Worm (Caenorhabditis elegans) whole organism, L1 larva: ENCODE results near the gene F56H9.2.
A peak's percentile ranks its signal among the peaks of the same experiment; 100 is the strongest.

Source experiments
- C16A3.4 ChIP-seq: fragments of 150-350 bp; optimal IDR thresholded peaks from 2 replicates; lab custom pipeline; 2014; ENCODE audit warnings: missing biosample characterization, missing genetic modification characterization
- F16B12.6 ChIP-seq: fragments of 150-350 bp; optimal IDR thresholded peaks from 2 replicates; lab custom pipeline; 2014; ENCODE audit warnings: missing biosample characterization, missing genetic modification characterization
- Y116A8C.19 ChIP-seq: sonication (generic microtip); optimal IDR thresholded peaks from 2 replicates; lab custom pipeline; 2016; ENCODE audit warnings: missing compliant biosample characterization, missing genetic modification characterization, borderline replicate concordance
- alr-1 ChIP-seq: fragments of 200-800 bp; sonication (Bioruptor generic); optimal IDR thresholded peaks from 2 replicates; lab custom pipeline; 2018; ENCODE audit warnings: borderline replicate concordance, mild to moderate bottlenecking, missing genetic modification characterization, missing compliant biosample characterization
- ama-1 ChIP-seq: fragments of 150-350 bp; optimal IDR thresholded peaks from 2 replicates; lab custom pipeline; 2014
- blmp-1 ChIP-seq: fragments of 150-350 bp; optimal IDR thresholded peaks from 2 replicates; lab custom pipeline; 2014; ENCODE audit warnings: missing biosample characterization, missing genetic modification characterization
- ceh-88 ChIP-seq: fragments of 200-800 bp; sonication (Bioruptor generic); IDR thresholded peaks from 2 replicates; pipeline ENCODE4 v1.3.6; 2022; ENCODE audit warnings: missing genetic modification characterization, missing compliant biosample characterization
- ceh-90 ChIP-seq: sonication (generic microtip); optimal IDR thresholded peaks from 2 replicates; lab custom pipeline; 2016; ENCODE audit warnings: missing genetic modification characterization, missing compliant biosample characterization
- dpl-1 ChIP-seq, 3 experiments: fragments of 150-350 bp in 2 of 3; sonication (generic microtip) in 1 of 3; optimal IDR thresholded peaks; 2 replicates each; lab custom pipeline; 2014 to 2017; ENCODE audit warnings: missing biosample characterization in 3 of 3, missing genetic modification characterization in 3 of 3, missing genetic modification reagents in 3 of 3
- efl-3 ChIP-seq: fragments of 200-800 bp; sonication (Bioruptor generic); optimal IDR thresholded peaks from 2 replicates; lab custom pipeline; 2018; ENCODE audit warnings: mild to moderate bottlenecking, missing genetic modification characterization, missing compliant biosample characterization
- egl-27 ChIP-seq, 2 experiments: fragments of 150-350 bp in 1 of 2; sonication (generic microtip); optimal IDR thresholded peaks; 3 replicates each; lab custom pipeline; 2017 to 2018; ENCODE audit warnings: missing biosample characterization in 2 of 2, missing genetic modification characterization in 2 of 2, missing genetic modification reagents in 2 of 2
- elt-2 ChIP-seq: sonication (generic microtip); optimal IDR thresholded peaks from 2 replicates; lab custom pipeline; 2016; ENCODE audit warnings: missing genetic modification characterization, mild to moderate bottlenecking, inconsistent platforms, missing compliant biosample characterization, missing genetic modification reagents
- elt-3 ChIP-seq, 6 experiments: fragments of 150-350 bp in 1 of 6; sonication (generic microtip); optimal IDR thresholded peaks; 2 replicates each; lab custom pipeline; 2017 to 2018; ENCODE audit warnings: missing biosample characterization in 6 of 6, missing genetic modification characterization in 6 of 6, inconsistent platforms in 1 of 6
- ets-5 ChIP-seq: fragments of 200-800 bp; sonication (Bioruptor generic); IDR thresholded peaks from 2 replicates; pipeline ENCODE4 v1.3.6; 2022; ENCODE audit warnings: missing genetic modification characterization, missing compliant biosample characterization
- fkh-4 ChIP-seq: sonication (generic microtip); optimal IDR thresholded peaks from 2 replicates; lab custom pipeline; 2016; ENCODE audit warnings: missing compliant biosample characterization, missing genetic modification characterization, borderline replicate concordance
- fkh-8 ChIP-seq: sonication (generic microtip); optimal IDR thresholded peaks from 2 replicates; lab custom pipeline; 2016; ENCODE audit warnings: mild to moderate bottlenecking, missing genetic modification characterization, missing compliant biosample characterization
- hlh-17 ChIP-seq: fragments of 200-800 bp; sonication (Bioruptor generic); optimal IDR thresholded peaks from 2 replicates; lab custom pipeline; 2018; ENCODE audit warnings: missing genetic modification characterization, mild to moderate bottlenecking, missing compliant biosample characterization, moderate library complexity, borderline replicate concordance
- lin-14 ChIP-seq: fragments of 200-800 bp; sonication (Bioruptor generic); optimal IDR thresholded peaks from 2 replicates; lab custom pipeline; 2018; ENCODE audit warnings: mild to moderate bottlenecking, missing genetic modification characterization, moderate library complexity, missing compliant biosample characterization
- lin-15B ChIP-seq: fragments of 150-350 bp; sonication (generic microtip); optimal IDR thresholded peaks from 3 replicates; lab custom pipeline; 2014; ENCODE audit warnings: missing biosample characterization, missing genetic modification characterization
- lin-39 ChIP-seq: fragments of 150-350 bp; optimal IDR thresholded peaks from 2 replicates; lab custom pipeline; 2014; ENCODE audit warnings: missing biosample characterization, missing genetic modification reagents, missing genetic modification characterization
- lsy-2 ChIP-seq, 2 experiments: fragments of 150-350 bp; optimal IDR thresholded peaks; 2 replicates each; lab custom pipeline; 2014; ENCODE audit warnings: missing biosample characterization in 2 of 2, missing genetic modification characterization in 2 of 2
- mab-9 ChIP-seq: fragments of 200-800 bp; sonication (Bioruptor generic); IDR thresholded peaks from 2 replicates; pipeline ENCODE4 v1.3.6; 2022; ENCODE audit warnings: missing genetic modification reagents, missing genetic modification characterization, missing compliant biosample characterization
- mdl-1 ChIP-seq, 2 experiments: fragments of 150-350 bp; optimal IDR thresholded peaks; 2 replicates each; lab custom pipeline; 2014 to 2017; ENCODE audit warnings: missing biosample characterization in 2 of 2, missing genetic modification characterization in 2 of 2, inconsistent platforms in 1 of 2
- mep-1 ChIP-seq: fragments of 150-350 bp; optimal IDR thresholded peaks from 2 replicates; lab custom pipeline; 2014; ENCODE audit warnings: missing biosample characterization, missing genetic modification characterization
- nhr-11 ChIP-seq: fragments of 150-350 bp; optimal IDR thresholded peaks from 2 replicates; lab custom pipeline; 2014; ENCODE audit warnings: missing biosample characterization, missing genetic modification characterization
- nhr-12 ChIP-seq: sonication (generic microtip); optimal IDR thresholded peaks from 2 replicates; lab custom pipeline; 2017; ENCODE audit warnings: missing biosample characterization, missing genetic modification characterization
- nhr-19 ChIP-seq: fragments of 200-800 bp; sonication (Bioruptor generic); conservative IDR thresholded peaks from 2 replicates; pipeline ENCODE4 v1.3.6; 2022; ENCODE audit warnings: missing genetic modification characterization, missing compliant biosample characterization
- nhr-28 ChIP-seq: fragments of 150-350 bp; optimal IDR thresholded peaks from 2 replicates; lab custom pipeline; 2014; ENCODE audit warnings: missing biosample characterization, missing genetic modification characterization
- nhr-47 ChIP-seq: sonication (generic microtip); optimal IDR thresholded peaks from 2 replicates; lab custom pipeline; 2016; ENCODE audit warnings: mild to moderate bottlenecking, missing genetic modification characterization, moderate library complexity, missing compliant biosample characterization
- nhr-71 ChIP-seq: sonication (generic microtip); optimal IDR thresholded peaks from 2 replicates; lab custom pipeline; 2016; ENCODE audit warnings: mild to moderate bottlenecking, missing genetic modification characterization, moderate library complexity, missing compliant biosample characterization
- nhr-84 ChIP-seq: sonication (generic microtip); optimal IDR thresholded peaks from 2 replicates; lab custom pipeline; 2017; ENCODE audit warnings: missing biosample characterization, missing genetic modification characterization
- pax-3 ChIP-seq: fragments of 200-800 bp; sonication (Bioruptor generic); optimal IDR thresholded peaks from 2 replicates; lab custom pipeline; 2018; ENCODE audit warnings: mild to moderate bottlenecking, missing genetic modification characterization, moderate library complexity, missing compliant biosample characterization
- pqm-1 ChIP-seq: sonication (generic microtip); optimal IDR thresholded peaks from 3 replicates; lab custom pipeline; 2017; ENCODE audit warnings: missing biosample characterization, missing genetic modification characterization
- skn-1 ChIP-seq: fragments of 150-350 bp; optimal IDR thresholded peaks from 2 replicates; lab custom pipeline; 2014; ENCODE audit warnings: missing biosample characterization, missing genetic modification characterization
- unc-130 ChIP-seq: fragments of 150-350 bp; optimal IDR thresholded peaks from 2 replicates; lab custom pipeline; 2017; ENCODE audit warnings: missing biosample characterization, missing genetic modification characterization, inconsistent platforms
- unc-86 ChIP-seq: sonication (generic microtip); optimal IDR thresholded peaks from 2 replicates; lab custom pipeline; 2016; ENCODE audit warnings: missing genetic modification characterization, missing compliant biosample characterization
- unc-98 ChIP-seq: fragments of 200-800 bp; sonication (Bioruptor generic); IDR thresholded peaks from 2 replicates; pipeline ENCODE4 v1.3.6; 2022; ENCODE audit warnings: missing genetic modification characterization, missing compliant biosample characterization
- xbp-1 ChIP-seq: sonication (generic microtip); optimal IDR thresholded peaks from 2 replicates; lab custom pipeline; 2016; ENCODE audit warnings: missing genetic modification characterization, missing compliant biosample characterization
- ztf-11 ChIP-seq, 2 experiments: sonication (generic microtip); optimal IDR thresholded peaks; 2 replicates each; lab custom pipeline; 2016 to 2017; ENCODE audit warnings: missing genetic modification characterization in 2 of 2, missing biosample characterization in 1 of 2, missing compliant biosample characterization in 1 of 2

F56H9.2 gene

DNA sequence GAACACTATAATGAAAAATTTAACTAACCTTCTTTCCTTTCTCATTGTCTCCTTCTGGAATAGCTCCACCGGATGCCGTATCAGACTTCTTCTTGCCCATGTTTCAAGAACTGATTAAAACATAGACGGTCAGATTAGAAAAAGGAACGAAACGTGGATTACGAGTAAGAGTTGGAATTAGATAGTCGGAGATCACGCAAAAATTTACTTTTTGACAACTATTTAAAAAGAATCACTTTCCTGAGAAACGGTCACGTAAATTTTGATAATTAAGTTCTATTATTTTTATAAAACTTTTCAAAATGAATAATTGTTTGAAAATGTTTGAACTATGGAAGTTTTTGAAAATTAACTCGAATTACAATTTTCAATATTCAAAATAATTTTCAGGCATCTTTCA lies 25.3 kb upstream of the F56H9.2 start, which contains the start of gene cyc-2.2:
Gene cyc-2.2, minus strand, starts transcription at position 101 of the 400 bp plus-strand sequence.
- no peak for TF ChIP-seq mdl-1 (tag; optimal IDR thresholded peaks at IDR 0.05; lab: Kevin White, UChicago)
- no peak for TF ChIP-seq fkh-8 (tag; lab: Kevin White, UChicago)
- no peak for TF ChIP-seq ztf-11 (tag; optimal IDR thresholded peaks at IDR 0.05; lab: Kevin White, UChicago)
- no peak for TF ChIP-seq lin-39 (tag; lab: Kevin White, UChicago)
- no peak for TF ChIP-seq F16B12.6 (tag; lab: Kevin White, UChicago)
- no peak for TF ChIP-seq dpl-1 (GFP tag; optimal IDR thresholded peaks at IDR 0.05; lab: Kevin White, UChicago)
- TF ChIP-seq nhr-71 (tag; lab: Kevin White, UChicago): no peak
- no peak for TF ChIP-seq lin-15B (tag; lab: Kevin White, UChicago)
- TF ChIP-seq unc-98 (GFP tag; lab: Robert Waterston, UW): no peak
- TF ChIP-seq mab-9: no peak
- TF ChIP-seq fkh-4 (tag; lab: Kevin White, UChicago): no peak
- TF ChIP-seq lsy-2 (tag; optimal IDR thresholded peaks at IDR 0.05; lab: Kevin White, UChicago): no peak
- no peak for TF ChIP-seq Y116A8C.19 (tag; lab: Kevin White, UChicago)
- TF ChIP-seq ceh-88 (GFP tag; lab: Robert Waterston, UW): no peak
- TF ChIP-seq C16A3.4: no peak
- TF ChIP-seq unc-86 (tag; lab: Kevin White, UChicago): no peak
- no peak for TF ChIP-seq skn-1 (tag; lab: Kevin White, UChicago)
- TF ChIP-seq nhr-47 (tag; lab: Kevin White, UChicago): no peak
- no peak for TF ChIP-seq xbp-1
- TF ChIP-seq ets-5 (GFP tag; lab: Robert Waterston, UW): no peak

DNA sequence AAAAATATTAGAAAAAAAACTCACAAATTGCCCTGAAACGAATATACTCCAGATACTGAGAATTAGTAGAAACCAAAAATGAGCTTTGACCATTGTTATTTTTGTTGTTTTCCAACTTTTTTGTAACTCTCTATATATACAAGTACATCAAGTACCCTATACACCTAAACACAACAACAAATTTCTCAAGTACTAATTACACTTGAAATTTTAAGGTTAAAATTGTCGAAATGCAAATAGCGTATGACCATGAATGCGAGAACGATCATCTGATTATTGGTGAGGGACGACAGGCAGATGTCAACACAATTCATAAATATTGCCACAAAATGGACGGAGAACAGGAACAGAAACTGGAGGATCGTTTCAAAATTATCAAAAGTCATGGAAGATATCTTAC lies 13.1 kb upstream of the F56H9.2 start, which contains the start of gene F56H9.9:
Gene F56H9.9, minus strand, starts transcription at position 101 of the 400 bp plus-strand sequence.
- no peak for TF ChIP-seq nhr-11 (tag; lab: Kevin White, UChicago)
- no peak for TF ChIP-seq unc-98 (GFP tag; lab: Robert Waterston, UW)
- no peak for TF ChIP-seq ama-1 (lab: Kevin White, UChicago)
- no peak for TF ChIP-seq unc-130 (tag; lab: Kevin White, UChicago)

ce11 chrV:12629743-12630142 lies 7.7 kb upstream of the F56H9.2 start, which contains the start of gene F56H9.6:
Gene F56H9.6 (minus strand): TSS chrV:12629843.
- TF ChIP-seq ceh-90 (tag; lab: Kevin White, UChicago) (no peak), blmp-1 (peak; percentile 31)

DNA sequence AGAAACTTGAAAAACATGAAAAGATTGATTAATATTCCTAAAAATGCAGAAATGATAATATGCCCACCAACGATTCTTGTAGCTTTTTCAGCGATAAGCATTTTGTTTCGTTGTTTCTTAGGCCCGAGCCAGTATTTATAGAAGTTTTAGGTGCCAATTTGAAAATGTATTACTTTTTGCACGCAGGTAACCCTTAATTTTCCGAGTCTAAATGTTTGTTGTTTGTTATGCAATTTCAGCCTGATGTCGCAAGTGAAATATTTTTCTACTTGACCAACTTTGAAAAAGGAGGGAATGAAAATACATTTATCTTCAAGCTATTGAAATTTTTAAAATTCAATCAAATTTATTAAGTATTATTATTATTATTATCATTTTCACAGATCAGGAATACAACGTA lies 5.4 kb upstream of the F56H9.2 start, which contains the start of gene srx-113:
Gene srx-113, minus strand, starts transcription at position 101 of the 400 bp plus-strand sequence.
- TF ChIP-seq mep-1 (tag; lab: Kevin White, UChicago) (no peak), pax-3 (tag; lab: Kevin White, UChicago) (peak; percentile 14)

ce11 chrV:12633046-12633445 lies 4.4 kb upstream of the F56H9.2 start:
- TF ChIP-seq fkh-8 (tag; lab: Kevin White, UChicago) (no peak), efl-3 (GFP tag; lab: Kevin White, UChicago) (no peak), elt-2 (tag; lab: Kevin White, UChicago) (no peak), nhr-84 (tag; lab: Kevin White, UChicago) (no peak), nhr-19 (GFP tag; lab: Robert Waterston, UW) (no peak), egl-27 (tag; optimal IDR thresholded peaks at IDR 0.05; lab: Kevin White, UChicago) (no peak), lsy-2 (tag; optimal IDR thresholded peaks at IDR 0.05; lab: Kevin White, UChicago) (no peak), nhr-28 (tag; lab: Kevin White, UChicago) (no peak), hlh-17 (GFP tag; lab: Kevin White, UChicago) (no peak), mab-9 (no peak), ets-5 (GFP tag; lab: Robert Waterston, UW) (no peak), elt-3 (tag; optimal IDR thresholded peaks at IDR 0.05; lab: Kevin White, UChicago) (no peak), alr-1 (tag; lab: Kevin White, UChicago) (no peak), pqm-1 (tag; lab: Kevin White, UChicago) (no peak), mdl-1 (tag; optimal IDR thresholded peaks at IDR 0.05; lab: Kevin White, UChicago) (no peak), nhr-12 (no peak), lin-14 (GFP tag; lab: Kevin White, UChicago) (no peak), ama-1 (lab: Kevin White, UChicago) (no peak)
- TF ChIP-seq, all 84 proteins: peak for 0
